Worm (Caenorhabditis elegans): ENCODE measurements around the gene popl-7.

DNA sequence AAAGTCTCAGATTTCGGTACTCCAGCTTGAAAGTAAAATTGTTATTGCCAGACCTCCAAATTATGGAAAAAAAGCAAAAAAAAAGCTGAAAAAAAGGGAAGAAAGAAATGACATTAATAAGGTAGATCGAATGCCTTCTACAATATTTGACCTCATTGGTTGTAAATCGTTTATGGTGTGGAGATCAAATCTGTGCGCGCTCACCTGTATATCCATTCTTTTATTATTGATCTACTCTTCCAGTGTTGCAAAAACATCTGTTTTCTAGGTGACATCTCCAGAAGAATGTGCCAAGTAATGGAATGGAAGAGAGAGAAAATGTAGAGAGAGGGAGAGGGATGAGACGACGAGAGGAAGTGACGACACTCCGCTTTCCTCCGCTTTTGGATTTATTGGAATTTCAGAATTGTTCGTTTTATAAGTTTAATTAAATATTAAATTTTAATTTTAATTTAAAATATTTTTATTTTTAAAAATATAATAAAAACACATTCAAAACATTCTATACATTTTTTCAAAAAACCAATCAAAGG lies 45.3 kb downstream of the popl-7 start, which contains the start of the genes pik-1 and aptf-2:
- TF ChIP-seq dao-5 (tag; optimal IDR thresholded peaks at IDR 0.05) = no peak
- TF ChIP-seq him-1 (tag; optimal IDR thresholded peaks at IDR 0.05) = no peak
